Fruit fly (Drosophila melanogaster) Kc167 (cell line): ENCODE data around the gene CG31826.

Source experiments
- Myc ChIP-seq: fragments of >200 bp; optimal IDR thresholded peaks from 2 replicates; lab custom pipeline; 2017; ENCODE audit warnings: missing external identifiers
- h ChIP-seq: fragments of >200 bp; optimal IDR thresholded peaks from 3 replicates; lab custom pipeline; 2018; ENCODE audit warnings: missing external identifiers
- insv ChIP-seq: fragments of >200 bp; optimal IDR thresholded peaks from 3 replicates; lab custom pipeline; 2018; ENCODE audit warnings: missing external identifiers
- psq ChIP-seq: fragments of >200 bp; optimal IDR thresholded peaks from 2 replicates; lab custom pipeline; 2017; ENCODE audit warnings: missing external identifiers
- ttk ChIP-seq: sonication (Bioruptor generic); optimal IDR thresholded peaks from 2 replicates; lab custom pipeline; 2017; ENCODE audit warnings: missing external identifiers

DNA sequence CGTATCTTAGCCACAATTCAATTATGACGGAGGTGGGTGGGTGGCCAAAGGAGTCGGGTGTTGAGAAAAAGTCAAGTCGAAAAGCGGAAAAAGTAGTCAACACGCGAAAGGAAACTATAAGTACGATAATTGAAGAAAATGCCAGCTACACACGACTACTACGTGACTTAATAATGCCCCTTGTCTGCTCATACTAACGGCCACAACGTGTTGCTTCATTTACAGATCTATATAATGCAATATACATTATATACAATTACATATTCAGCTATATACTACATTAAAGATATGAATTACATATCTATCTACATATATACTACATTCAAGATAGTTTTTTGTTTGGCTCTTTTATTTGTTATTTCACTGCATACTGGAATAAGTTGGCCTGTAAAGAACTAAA, at the start of gene CG31826:
- TF ChIP-seq Myc (no peak), ttk (lab: Kevin White, UChicago) (no peak), psq (lab: Kevin White, UChicago) (no peak), h (lab: Kevin White, UChicago) (no peak), insv (lab: Kevin White, UChicago) (no peak)
